Fruit fly (Drosophila melanogaster) whole organism, embryonic: ENCODE measurements around the gene spel1.
A peak's percentile ranks its signal among the peaks of the same experiment; 100 is the strongest.

Source experiments
- Antp ChIP-seq: fragments of 200-800 bp; sonication (Bioruptor generic); optimal IDR thresholded peaks from 3 replicates; lab custom pipeline; 2016; ENCODE audit warnings: missing biosample characterization, missing genetic modification characterization
- CG11247 ChIP-seq: fragments of 200-800 bp; sonication (Bioruptor generic); IDR thresholded peaks from 2 replicates; pipeline ENCODE4 v1.3.6; 2022; ENCODE audit warnings: missing biosample characterization, missing genetic modification characterization
- CG11456 ChIP-seq: fragments of 200-800 bp; sonication (Bioruptor generic); IDR thresholded peaks from 3 replicates; pipeline ENCODE4 v1.3.6; 2022; ENCODE audit warnings: missing biosample characterization, missing genetic modification characterization
- CG14860 ChIP-seq: fragments of 200-800 bp; sonication (Bioruptor generic); IDR thresholded peaks from 3 replicates; pipeline ENCODE4 v1.3.6; 2022; ENCODE audit warnings: missing biosample characterization, missing genetic modification characterization; ENCODE audit not compliant: partially characterized antibody
- CG15073 ChIP-seq: fragments of 200-800 bp; sonication (Bioruptor generic); optimal IDR thresholded peaks from 2 replicates; lab custom pipeline; 2016; ENCODE audit warnings: missing biosample characterization, missing genetic modification characterization
- CG15601 ChIP-seq: fragments of 200-800 bp; sonication (Bioruptor generic); optimal IDR thresholded peaks from 3 replicates; lab custom pipeline; 2019; ENCODE audit warnings: missing biosample characterization, mild to moderate bottlenecking, missing genetic modification characterization, moderate library complexity
- CG1602 ChIP-seq: fragments of 200-800 bp; sonication (Bioruptor generic); optimal IDR thresholded peaks from 3 replicates; lab custom pipeline; 2016; ENCODE audit warnings: missing biosample characterization, missing genetic modification characterization
- CG17361 ChIP-seq: fragments of 200-800 bp; sonication (Bioruptor generic); IDR thresholded peaks from 3 replicates; pipeline ENCODE4 v1.3.6; 2022; ENCODE audit warnings: missing biosample characterization, missing genetic modification characterization
- CG2199 ChIP-seq: fragments of 200-800 bp; sonication (Bioruptor generic); IDR thresholded peaks from 3 replicates; pipeline ENCODE4 v1.3.6; 2022; ENCODE audit warnings: missing biosample characterization, missing genetic modification characterization
- CG2889 ChIP-seq: fragments of 200-800 bp; sonication (Bioruptor generic); IDR thresholded peaks from 3 replicates; pipeline ENCODE4 v1.3.6; 2022; ENCODE audit warnings: missing biosample characterization, missing genetic modification characterization
- CG3163 ChIP-seq: fragments of 200-800 bp; sonication (Bioruptor generic); optimal IDR thresholded peaks from 3 replicates; lab custom pipeline; 2016; ENCODE audit warnings: missing biosample characterization, missing genetic modification characterization
- CG34376 ChIP-seq: fragments of 200-800 bp; sonication (Bioruptor generic); optimal IDR thresholded peaks from 2 replicates; lab custom pipeline; 2018; ENCODE audit warnings: missing biosample characterization, mild to moderate bottlenecking, missing genetic modification characterization
- CG6689 ChIP-seq: fragments of 200-800 bp; sonication (Bioruptor generic); IDR thresholded peaks from 2 replicates; pipeline ENCODE4 v1.3.6; 2022; ENCODE audit warnings: missing biosample characterization, missing genetic modification characterization
- CG8290 ChIP-seq, 3 experiments: fragments of 200-800 bp; sonication (Bioruptor generic); optimal IDR thresholded peaks; 2 replicates each; lab custom pipeline; 2016 to 2019; ENCODE audit warnings: missing biosample characterization in 3 of 3, missing genetic modification characterization in 3 of 3, mild to moderate bottlenecking in 2 of 3, moderate library complexity in 1 of 3
- Dref ChIP-seq: fragments of 200-800 bp; sonication (Bioruptor generic); IDR thresholded peaks from 2 replicates; pipeline ENCODE4 v1.3.6; 2022; ENCODE audit warnings: missing biosample characterization, missing genetic modification characterization
- E2f2 ChIP-seq: fragments of 200-800 bp; sonication (Bioruptor generic); IDR thresholded peaks from 2 replicates; pipeline ENCODE4 v1.3.6; 2022; ENCODE audit warnings: missing biosample characterization, missing genetic modification characterization
- Fer1 ChIP-seq: fragments of 200-800 bp; sonication (Bioruptor generic); optimal IDR thresholded peaks from 2 replicates; lab custom pipeline; 2017; ENCODE audit warnings: missing biosample characterization, mild to moderate bottlenecking, missing genetic modification characterization
- Hsf ChIP-seq: fragments of 200-800 bp; sonication (Bioruptor generic); optimal IDR thresholded peaks from 3 replicates; lab custom pipeline; 2016; ENCODE audit warnings: missing biosample characterization, missing genetic modification characterization
- Kr ChIP-seq: fragments of 200-800 bp; sonication (Bioruptor generic); optimal IDR thresholded peaks from 2 replicates; lab custom pipeline; 2017; ENCODE audit warnings: missing biosample characterization, mild to moderate bottlenecking, missing genetic modification characterization
- Opbp ChIP-seq: fragments of 200-800 bp; sonication (Bioruptor generic); IDR thresholded peaks from 3 replicates; pipeline ENCODE4 v1.3.6; 2022; ENCODE audit warnings: missing biosample characterization, missing genetic modification characterization; ENCODE audit not compliant: partially characterized antibody
- Rfx ChIP-seq: fragments of 200-800 bp; sonication (Bioruptor generic); IDR thresholded peaks from 2 replicates; pipeline ENCODE4 v1.3.6; 2022; ENCODE audit warnings: missing biosample characterization, missing genetic modification characterization
- Scr ChIP-seq: fragments of 200-800 bp; sonication (Bioruptor generic); IDR thresholded peaks from 2 replicates; pipeline ENCODE4 v1.3.6; 2022; ENCODE audit warnings: missing biosample characterization, missing genetic modification characterization; ENCODE audit not compliant: partially characterized antibody
- Ssrp ChIP-seq: fragments of 200-800 bp; sonication (Bioruptor generic); optimal IDR thresholded peaks from 2 replicates; lab custom pipeline; 2018; ENCODE audit warnings: missing biosample characterization, mild to moderate bottlenecking, missing genetic modification characterization, moderate library complexity
- Taf1 ChIP-seq: fragments of 200-800 bp; sonication (Bioruptor generic); IDR thresholded peaks from 2 replicates; pipeline ENCODE4 v1.3.6; 2022; ENCODE audit warnings: missing biosample characterization, missing genetic modification characterization
- Usf ChIP-seq: fragments of 200-800 bp; sonication (Bioruptor generic); optimal IDR thresholded peaks from 2 replicates; lab custom pipeline; 2017; ENCODE audit warnings: missing genotype, missing biosample characterization, missing genetic modification characterization
- abd-A ChIP-seq: fragments of 200-800 bp; sonication (Bioruptor generic); optimal IDR thresholded peaks from 3 replicates; lab custom pipeline; 2019; ENCODE audit warnings: missing biosample characterization, mild to moderate bottlenecking, missing genetic modification characterization, moderate library complexity
- ara ChIP-seq: fragments of 200-800 bp; sonication (Bioruptor generic); IDR thresholded peaks from 2 replicates; pipeline ENCODE4 v1.3.6; 2022; ENCODE audit warnings: missing biosample characterization, missing genetic modification characterization
- ato ChIP-seq: fragments of 200-800 bp; sonication (Bioruptor generic); IDR thresholded peaks from 2 replicates; pipeline ENCODE4 v1.3.6; 2022; ENCODE audit warnings: missing biosample characterization, missing genetic modification characterization; ENCODE audit not compliant: partially characterized antibody
- cad ChIP-seq: fragments of >200 bp; optimal IDR thresholded peaks from 2 replicates; lab custom pipeline; 2017; ENCODE audit warnings: missing biosample characterization, missing genetic modification characterization
- cas ChIP-seq: fragments of 200-800 bp; sonication (Bioruptor generic); IDR thresholded peaks from 2 replicates; pipeline ENCODE4 v1.3.6; 2022; ENCODE audit warnings: missing biosample characterization, missing genetic modification characterization
- ci ChIP-seq: fragments of 200-800 bp; sonication (Bioruptor generic); IDR thresholded peaks from 3 replicates; pipeline ENCODE4 v1.3.6; 2022; ENCODE audit warnings: missing biosample characterization, missing genetic modification characterization
- crp ChIP-seq, 2 experiments: fragments of 200-800 bp; sonication (Bioruptor generic); optimal IDR thresholded peaks; 2 replicates in 1 of 2; 3 replicates in 1 of 2; lab custom pipeline; 2017; ENCODE audit warnings: missing biosample characterization in 2 of 2, missing genetic modification characterization in 2 of 2, mild to moderate bottlenecking in 1 of 2, moderate library complexity in 1 of 2
- da ChIP-seq: fragments of 200-800 bp; sonication (Bioruptor generic); optimal IDR thresholded peaks from 2 replicates; lab custom pipeline; 2016; ENCODE audit warnings: missing biosample characterization, missing genetic modification characterization
- emc ChIP-seq: fragments of 200-800 bp; sonication (Bioruptor generic); optimal IDR thresholded peaks from 2 replicates; lab custom pipeline; 2016; ENCODE audit warnings: missing biosample characterization, missing genetic modification characterization
- ems ChIP-seq: fragments of 200-800 bp; sonication (Bioruptor generic); optimal IDR thresholded peaks from 3 replicates; lab custom pipeline; 2016; ENCODE audit warnings: missing biosample characterization, missing genetic modification characterization
- fd64A ChIP-seq: fragments of 200-800 bp; sonication (Bioruptor generic); optimal IDR thresholded peaks from 3 replicates; lab custom pipeline; 2018; ENCODE audit warnings: missing biosample characterization, mild to moderate bottlenecking, missing genetic modification characterization
- gem ChIP-seq: fragments of 200-800 bp; sonication (Bioruptor generic); optimal IDR thresholded peaks from 2 replicates; lab custom pipeline; 2019; ENCODE audit warnings: missing biosample characterization, mild to moderate bottlenecking, missing genetic modification characterization, moderate library complexity
- gsb-n ChIP-seq: fragments of 200-800 bp; sonication (Bioruptor generic); optimal IDR thresholded peaks from 3 replicates; lab custom pipeline; 2018; ENCODE audit warnings: missing biosample characterization, mild to moderate bottlenecking, missing genetic modification characterization
- hbn ChIP-seq: fragments of 200-800 bp; sonication (Bioruptor generic); IDR thresholded peaks from 2 replicates; pipeline ENCODE4 v1.3.6; 2022; ENCODE audit warnings: missing biosample characterization, missing genetic modification characterization; ENCODE audit not compliant: partially characterized antibody
- ken ChIP-seq: fragments of 200-800 bp; sonication (Bioruptor generic); IDR thresholded peaks from 3 replicates; pipeline ENCODE4 v1.3.6; 2022; ENCODE audit warnings: missing biosample characterization, missing genetic modification characterization
- lbe ChIP-seq: fragments of 200-800 bp; sonication (Bioruptor generic); optimal IDR thresholded peaks from 2 replicates; lab custom pipeline; 2016; ENCODE audit warnings: missing biosample characterization, mild to moderate bottlenecking, missing genetic modification characterization
- lola ChIP-seq, 3 experiments: fragments of >200 bp in 2 of 3; fragments of 200-800 bp in 1 of 3; sonication (Bioruptor generic) in 1 of 3; optimal IDR thresholded peaks; 2 replicates each; lab custom pipeline; 2017 to 2019; ENCODE audit warnings: missing biosample characterization in 3 of 3, missing genetic modification characterization in 3 of 3, mild to moderate bottlenecking in 1 of 3, moderate library complexity in 1 of 3
- ro ChIP-seq: fragments of 200-800 bp; sonication (Bioruptor generic); IDR thresholded peaks from 2 replicates; pipeline ENCODE4 v1.3.6; 2022; ENCODE audit warnings: missing biosample characterization, missing genetic modification characterization
- scrt ChIP-seq: fragments of 200-800 bp; sonication (Bioruptor generic); optimal IDR thresholded peaks from 2 replicates; lab custom pipeline; 2018; ENCODE audit warnings: missing biosample characterization, mild to moderate bottlenecking, missing genetic modification characterization, moderate library complexity
- sens ChIP-seq: fragments of 200-800 bp; sonication (Bioruptor generic); peaks from one replicate; lab custom pipeline; 2016; ENCODE audit warnings: missing biosample characterization, missing genetic modification characterization
- vfl ChIP-seq: fragments of 200-800 bp; sonication (Bioruptor generic); optimal IDR thresholded peaks from 2 replicates; lab custom pipeline; 2016; ENCODE audit warnings: missing biosample characterization, missing genetic modification characterization
- vvl ChIP-seq: fragments of 200-800 bp; sonication (Bioruptor generic); IDR thresholded peaks from 2 replicates; pipeline ENCODE4 v1.3.6; 2022; ENCODE audit warnings: missing biosample characterization, missing genetic modification characterization
- wdn ChIP-seq: fragments of 200-800 bp; sonication (Bioruptor generic); IDR thresholded peaks from 2 replicates; pipeline ENCODE4 v1.3.6; 2022; ENCODE audit warnings: missing biosample characterization, missing genetic modification characterization
- yki ChIP-seq: fragments of >200 bp; optimal IDR thresholded peaks from 3 replicates; lab custom pipeline; 2018
- zen2 ChIP-seq: fragments of 200-800 bp; sonication (Bioruptor generic); IDR thresholded peaks from 3 replicates; pipeline ENCODE4 v1.3.6; 2022; ENCODE audit warnings: missing biosample characterization, missing genetic modification characterization; ENCODE audit not compliant: partially characterized antibody

spel1 gene

DNA sequence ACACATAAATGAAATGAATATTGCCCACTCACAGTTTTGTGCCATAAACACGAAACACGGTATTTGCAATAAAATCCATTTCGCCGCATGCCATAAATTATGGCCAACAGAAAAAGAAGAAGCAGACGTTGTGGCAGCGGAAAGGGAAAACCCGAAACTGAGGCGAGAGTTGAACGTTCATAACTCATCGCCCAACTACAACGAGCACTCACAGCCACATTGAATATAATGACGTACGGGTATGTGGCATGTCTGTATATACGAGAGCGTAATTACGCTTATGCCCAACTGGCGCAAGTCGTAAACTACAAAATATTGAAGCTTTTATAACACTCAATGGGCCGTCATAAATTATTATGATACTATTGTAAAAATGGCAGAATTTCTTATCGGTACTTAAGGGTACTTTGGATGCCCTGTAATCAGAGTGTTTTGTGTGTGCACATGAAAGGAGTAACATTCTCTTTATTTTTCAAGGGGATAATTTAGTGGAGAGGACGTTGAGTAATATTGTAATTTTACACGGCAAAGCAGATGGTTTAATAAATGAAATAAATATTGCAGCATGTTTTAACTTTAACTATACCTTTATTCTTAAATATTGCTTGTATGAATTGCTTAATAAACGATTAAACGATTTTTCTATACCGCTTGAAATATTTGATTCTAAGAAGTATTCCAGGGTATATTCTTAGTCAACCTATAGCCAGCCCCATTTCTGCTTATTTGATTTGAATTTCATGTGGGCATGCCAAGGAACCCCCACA lies 32.6 kb downstream of the spel1 start (continued):
- TF ChIP-seq Taf1 (GFP tag; lab: Robert Waterston, UW), result no peak
- TF ChIP-seq CG8290 (GFP tag; optimal IDR thresholded peaks at IDR 0.05; lab: Kevin White, UChicago), result no peak
- TF ChIP-seq CG8290 (tag; optimal IDR thresholded peaks at IDR 0.05; lab: Kevin White, UChicago), result peak in 1 of 2 experiments; percentile 20
- no peak for TF ChIP-seq Scr (GFP tag; lab: Robert Waterston, UW)
- no peak for TF ChIP-seq CG15073 (GFP tag; lab: Kevin White, UChicago)
- TF ChIP-seq ato (GFP tag; lab: Robert Waterston, UW), result no peak
- no peak for TF ChIP-seq CG11456 (GFP tag; lab: Robert Waterston, UW)
- no peak for TF ChIP-seq CG2889 (GFP tag; lab: Robert Waterston, UW)
- no peak for TF ChIP-seq vvl (GFP tag; lab: Robert Waterston, UW)
- TF ChIP-seq emc (GFP tag; lab: Kevin White, UChicago), result no peak
- peak; percentile 47 for TF ChIP-seq gem (tag; lab: Kevin White, UChicago)
- TF ChIP-seq ems (GFP tag; lab: Kevin White, UChicago), result no peak
- no peak for TF ChIP-seq gsb-n (tag; lab: Kevin White, UChicago)
- 0 out of 3 replicates have a peak, but pooled peaks have one; percentile 9 for TF ChIP-seq Opbp (GFP tag; lab: Robert Waterston, UW)
- TF ChIP-seq CG14860 (GFP tag; lab: Robert Waterston, UW), result no peak
- TF ChIP-seq CG34376 (GFP tag; lab: Kevin White, UChicago), result peak; percentile 68
- TF ChIP-seq CG2199, result no peak
- no peak for TF ChIP-seq ara
- TF ChIP-seq hbn (GFP tag; lab: Robert Waterston, UW), result no peak
- peak; percentile 39 for TF ChIP-seq sens (GFP tag; lab: Kevin White, UChicago)
- TF ChIP-seq da (GFP tag; lab: Kevin White, UChicago), result no peak
- no peak for TF ChIP-seq Rfx
- peak; percentile 45 for TF ChIP-seq CG15601 (tag; lab: Kevin White, UChicago)
- no peak for TF ChIP-seq Antp (GFP tag; lab: Kevin White, UChicago)
- TF ChIP-seq lola (GFP tag; optimal IDR thresholded peaks at IDR 0.05; lab: Kevin White, UChicago), result no peak
- peak; percentile 18; the same call in 1 of the 3 replicates for TF ChIP-seq CG17361 (GFP tag; lab: Robert Waterston, UW)
- no peak for TF ChIP-seq Kr (GFP tag; lab: Kevin White, UChicago)
- TF ChIP-seq zen2, result no peak
- no peak for TF ChIP-seq wdn
- TF ChIP-seq CG11247 (GFP tag; lab: Robert Waterston, UW), result no peak
- no peak for TF ChIP-seq ro (GFP tag; lab: Robert Waterston, UW)
- TF ChIP-seq ken (GFP tag; lab: Robert Waterston, UW), result no peak
- no peak for TF ChIP-seq CG1602 (GFP tag; lab: Kevin White, UChicago)
- TF ChIP-seq cas (GFP tag; lab: Robert Waterston, UW), result no peak
- no peak for TF ChIP-seq crp (GFP tag; optimal IDR thresholded peaks at IDR 0.05; lab: Kevin White, UChicago)
- no peak for TF ChIP-seq lbe
- peak; percentile 6 for TF ChIP-seq Hsf (GFP tag; lab: Kevin White, UChicago)
- TF ChIP-seq CG6689 (GFP tag; lab: Robert Waterston, UW), result 0 out of 2 replicates have a peak, but pooled peaks have one; percentile 35
- TF ChIP-seq yki, result no peak
- peak; percentile 80 for TF ChIP-seq abd-A (tag; lab: Kevin White, UChicago)
- peak; percentile 65 for TF ChIP-seq cad (GFP tag; lab: Kevin White, UChicago)
- TF ChIP-seq E2f2, result no peak
- TF ChIP-seq Usf, result no peak
- TF ChIP-seq Dref (GFP tag; lab: Robert Waterston, UW), result no peak
- no peak for TF ChIP-seq CG3163 (GFP tag; lab: Kevin White, UChicago)
- TF ChIP-seq ci (GFP tag; lab: Robert Waterston, UW), result peak; percentile 32; the same call in 2 of the 3 replicates
- no peak for TF ChIP-seq vfl (GFP tag; lab: Kevin White, UChicago)
- TF ChIP-seq fd64A, result peak; percentile 24
- peak; percentile 48 for TF ChIP-seq scrt
- TF ChIP-seq Fer1, result peak; percentile 12
- no peak for TF ChIP-seq Ssrp (tag; lab: Kevin White, UChicago)
